Fruit fly (Drosophila melanogaster) S2 (cell line): ENCODE measurements around the gene Obp99b.

Experiments
- CG8478 ChIP-seq: fragments of >200 bp; optimal IDR thresholded peaks from 2 replicates; lab custom pipeline; 2018
- CTCF ChIP-seq, 2 experiments: fragments of >200 bp; optimal IDR thresholded peaks; 2 replicates each; lab custom pipeline; 2018

The Obp99b gene

dm6 chr3R:29716782-29717317, at the start of gene Obp99b:
TSS of gene Obp99b (minus strand) at chr3R:29716896.
- no peak for TF ChIP-seq CG8478
- peak; percentile 96 to 98 for TF ChIP-seq CTCF (optimal IDR thresholded peaks at IDR 0.05; lab: Kevin White, UChicago)

- no peak for TF ChIP-seq CG8478
- no peak for TF ChIP-seq CTCF (optimal IDR thresholded peaks at IDR 0.05; lab: Kevin White, UChicago)
Measured at dm6 chr3R:29765267-29766095, 48.8 kb upstream of the Obp99b start, which contains the start of gene kay. TSS of gene kay (plus strand) at chr3R:29765995.

dm6 chr3R:29764249-29765042, 47.8 kb upstream of the Obp99b start:
- TF ChIP-seq CTCF (optimal IDR thresholded peaks at IDR 0.05; lab: Kevin White, UChicago) = no peak
- no peak for TF ChIP-seq CG8478

dm6 chr3R:29763804-29764203, 47.1 kb upstream of the Obp99b start:
- no peak for TF ChIP-seq CTCF (optimal IDR thresholded peaks at IDR 0.05; lab: Kevin White, UChicago)
- TF ChIP-seq CG8478 = no peak

- no peak for TF ChIP-seq CG8478
- no peak for TF ChIP-seq CTCF (optimal IDR thresholded peaks at IDR 0.05; lab: Kevin White, UChicago)
Measured at dm6 chr3R:29763154-29763553, 46.5 kb upstream of the Obp99b start.

dm6 chr3R:29762297-29762696, 45.6 kb upstream of the Obp99b start:
- TF ChIP-seq CTCF (optimal IDR thresholded peaks at IDR 0.05; lab: Kevin White, UChicago) (no peak), CG8478 (no peak)

- TF ChIP-seq CG8478 (no peak), CTCF (optimal IDR thresholded peaks at IDR 0.05; lab: Kevin White, UChicago) (no peak)
Measured at dm6 chr3R:29761569-29761968, 44.9 kb upstream of the Obp99b start.

dm6 chr3R:29760042-29760441, 43.3 kb upstream of the Obp99b start:
- TF ChIP-seq CTCF (optimal IDR thresholded peaks at IDR 0.05; lab: Kevin White, UChicago) = no peak
- TF ChIP-seq CG8478 = no peak

- TF ChIP-seq CG8478 (no peak), CTCF (optimal IDR thresholded peaks at IDR 0.05; lab: Kevin White, UChicago) (no peak)
Measured at dm6 chr3R:29758734-29759131, 42.0 kb upstream of the Obp99b start.

- TF ChIP-seq CG8478 (no peak), CTCF (optimal IDR thresholded peaks at IDR 0.05; lab: Kevin White, UChicago) (no peak)
Measured at dm6 chr3R:29758129-29758733, 41.5 kb upstream of the Obp99b start.

dm6 chr3R:29757681-29758080, 41.0 kb upstream of the Obp99b start:
- TF ChIP-seq CTCF (optimal IDR thresholded peaks at IDR 0.05; lab: Kevin White, UChicago) (no peak), CG8478 (peak; percentile 48)

dm6 chr3R:29757226-29757625, 40.5 kb upstream of the Obp99b start:
- TF ChIP-seq CG8478 (no peak), CTCF (optimal IDR thresholded peaks at IDR 0.05; lab: Kevin White, UChicago) (no peak)

- no peak for TF ChIP-seq CTCF (optimal IDR thresholded peaks at IDR 0.05; lab: Kevin White, UChicago)
- no peak for TF ChIP-seq CG8478
Measured at dm6 chr3R:29756153-29756552, 39.5 kb upstream of the Obp99b start.

- TF ChIP-seq CG8478 (no peak), CTCF (optimal IDR thresholded peaks at IDR 0.05; lab: Kevin White, UChicago) (no peak)
Measured at dm6 chr3R:29755248-29755647, 38.6 kb upstream of the Obp99b start.

- TF ChIP-seq CG8478 (peak; percentile 35), CTCF (optimal IDR thresholded peaks at IDR 0.05; lab: Kevin White, UChicago) (no peak)
Measured at dm6 chr3R:29749304-29750066, 32.8 kb upstream of the Obp99b start.
